Fruit fly (Drosophila melanogaster) whole organism, embryonic: ENCODE measurements around the gene tHMG1.

Experiments
- B-H2 ChIP-seq: fragments of 200-800 bp; sonication (Bioruptor generic); optimal IDR thresholded peaks from 2 replicates; lab custom pipeline; 2018; ENCODE audit warnings: missing biosample characterization, mild to moderate bottlenecking, missing genetic modification characterization
- CG12104 ChIP-seq: fragments of 200-800 bp; sonication (Bioruptor generic); optimal IDR thresholded peaks from 3 replicates; lab custom pipeline; 2016; ENCODE audit warnings: missing biosample characterization, missing genetic modification characterization
- CG12769 ChIP-seq: fragments of 200-800 bp; sonication (Bioruptor generic); optimal IDR thresholded peaks from 2 replicates; lab custom pipeline; 2019; ENCODE audit warnings: missing biosample characterization, mild to moderate bottlenecking, missing genetic modification characterization, moderate library complexity
- CG13424 ChIP-seq: fragments of 200-800 bp; sonication (Bioruptor generic); optimal IDR thresholded peaks from 2 replicates; lab custom pipeline; 2019; ENCODE audit warnings: missing biosample characterization, mild to moderate bottlenecking, missing genetic modification characterization, moderate library complexity
- CG14710 ChIP-seq: fragments of 200-800 bp; sonication (Bioruptor generic); optimal IDR thresholded peaks from 3 replicates; lab custom pipeline; 2019; ENCODE audit warnings: missing biosample characterization, mild to moderate bottlenecking, missing genetic modification characterization, moderate library complexity
- CG15269 ChIP-seq: fragments of 200-800 bp; sonication (Bioruptor generic); optimal IDR thresholded peaks from 2 replicates; lab custom pipeline; 2018; ENCODE audit warnings: missing biosample characterization, mild to moderate bottlenecking, missing genetic modification characterization, moderate library complexity
- CG17829 ChIP-seq: fragments of 200-800 bp; optimal IDR thresholded peaks from 2 replicates; lab custom pipeline; 2019; ENCODE audit warnings: missing biosample characterization, mild to moderate bottlenecking, missing genetic modification characterization, moderate library complexity
- CG18599 ChIP-seq: fragments of 200-800 bp; sonication (Bioruptor generic); optimal IDR thresholded peaks from 3 replicates; lab custom pipeline; 2017; ENCODE audit warnings: missing biosample characterization, missing genetic modification characterization, mild to moderate bottlenecking, moderate library complexity, missing genetic modification reagents
- CG18619 ChIP-seq: fragments of 200-800 bp; sonication (Bioruptor generic); optimal IDR thresholded peaks from 3 replicates; lab custom pipeline; 2017; ENCODE audit warnings: missing biosample characterization, mild to moderate bottlenecking, missing genetic modification characterization
- CG18764 ChIP-seq: fragments of 200-800 bp; sonication (Bioruptor generic); optimal IDR thresholded peaks from 3 replicates; lab custom pipeline; 2016; ENCODE audit warnings: missing biosample characterization, missing genetic modification characterization
- CG3407 ChIP-seq: fragments of 200-800 bp; sonication (Bioruptor generic); optimal IDR thresholded peaks from 2 replicates; lab custom pipeline; 2018; ENCODE audit warnings: missing biosample characterization, mild to moderate bottlenecking, missing genetic modification characterization
- CG3726 ChIP-seq: fragments of 200-800 bp; sonication (Bioruptor generic); IDR thresholded peaks from 3 replicates; pipeline ENCODE4, ENCODE4 v1.3.6; 2022; ENCODE audit warnings: missing biosample characterization, missing genetic modification characterization
- CG42726 ChIP-seq: fragments of 200-800 bp; sonication (Bioruptor generic); IDR thresholded peaks from 2 replicates; pipeline ENCODE4 v1.3.6; 2022; ENCODE audit warnings: missing biosample characterization, missing genetic modification characterization; ENCODE audit not compliant: partially characterized antibody
- CG4424 ChIP-seq: fragments of 200-800 bp; sonication (Bioruptor generic); optimal IDR thresholded peaks from 3 replicates; lab custom pipeline; 2016; ENCODE audit warnings: missing biosample characterization, missing genetic modification characterization
- CG4820 ChIP-seq: fragments of 200-800 bp; sonication (Bioruptor generic); optimal IDR thresholded peaks from 3 replicates; lab custom pipeline; 2016; ENCODE audit warnings: missing biosample characterization, missing genetic modification characterization
- CG7963 ChIP-seq: fragments of 200-800 bp; sonication (Bioruptor generic); IDR thresholded peaks from 3 replicates; pipeline ENCODE4 v1.3.6; 2022; ENCODE audit warnings: missing biosample characterization, missing genetic modification characterization; ENCODE audit not compliant: partially characterized antibody
- CG7987 ChIP-seq: fragments of 200-800 bp; sonication (Bioruptor generic); optimal IDR thresholded peaks from 2 replicates; lab custom pipeline; 2018; ENCODE audit warnings: missing biosample characterization, mild to moderate bottlenecking, missing genetic modification characterization, moderate library complexity
- CG8478 ChIP-seq: fragments of >200 bp; optimal IDR thresholded peaks from 2 replicates; lab custom pipeline; 2018
- CG8944 ChIP-seq: fragments of 200-800 bp; sonication (Bioruptor generic); optimal IDR thresholded peaks from 3 replicates; lab custom pipeline; 2016; ENCODE audit warnings: missing biosample characterization, missing genetic modification characterization
- CG9727 ChIP-seq: fragments of 200-800 bp; sonication (Bioruptor generic); optimal IDR thresholded peaks from 3 replicates; lab custom pipeline; 2017; ENCODE audit warnings: missing biosample characterization, mild to moderate bottlenecking, missing genetic modification characterization
- CG9797 ChIP-seq: fragments of 200-800 bp; sonication (Bioruptor generic); optimal IDR thresholded peaks from 3 replicates; lab custom pipeline; 2018; ENCODE audit warnings: missing biosample characterization, mild to moderate bottlenecking, missing genetic modification characterization
- Camta ChIP-seq: fragments of 200-800 bp; sonication (Bioruptor generic); optimal IDR thresholded peaks from 2 replicates; lab custom pipeline; 2016; ENCODE audit warnings: missing biosample characterization, missing genetic modification characterization
- Drgx ChIP-seq: fragments of 200-800 bp; sonication (Bioruptor generic); IDR thresholded peaks from 2 replicates; pipeline ENCODE4 v1.3.6; 2022; ENCODE audit warnings: missing biosample characterization, missing genetic modification characterization
- Gsc ChIP-seq: fragments of 200-800 bp; sonication (Bioruptor generic); IDR thresholded peaks from 2 replicates; pipeline ENCODE4 v1.3.6; 2022; ENCODE audit warnings: missing biosample characterization, missing genetic modification characterization
- H15 ChIP-seq: fragments of 200-800 bp; sonication (Bioruptor generic); IDR thresholded peaks from 3 replicates; pipeline ENCODE4 v1.3.6; 2022; ENCODE audit warnings: missing biosample characterization, missing genetic modification characterization
- Hr78 ChIP-seq, 2 experiments: fragments of 200-800 bp in 1 of 2; fragments of >200 bp in 1 of 2; sonication (Bioruptor generic) in 1 of 2; optimal IDR thresholded peaks; 2 replicates each; lab custom pipeline; 2017 to 2019; ENCODE audit warnings: missing biosample characterization in 2 of 2, missing genetic modification characterization in 2 of 2, mild to moderate bottlenecking in 1 of 2, moderate library complexity in 1 of 2
- Jarid2 ChIP-seq: fragments of 200-800 bp; sonication (Bioruptor generic); optimal IDR thresholded peaks from 3 replicates; lab custom pipeline; 2017; ENCODE audit warnings: mild to moderate bottlenecking, missing biosample characterization, missing genetic modification reagents, missing genetic modification characterization
- MTF-1 ChIP-seq: fragments of 200-800 bp; sonication (Bioruptor generic); optimal IDR thresholded peaks from 2 replicates; lab custom pipeline; 2018; ENCODE audit warnings: missing biosample characterization, mild to moderate bottlenecking, missing genetic modification characterization, borderline replicate concordance
- Trl ChIP-seq, 3 experiments: fragments of >200 bp in 2 of 3; fragments of 200-800 bp in 1 of 3; sonication (Bioruptor generic) in 1 of 3; optimal IDR thresholded peaks; 2 replicates in 1 of 3; 3 replicates in 2 of 3; lab custom pipeline; 2016 to 2017; ENCODE audit warnings: missing biosample characterization in 1 of 3, missing genetic modification characterization in 1 of 3
- Vsx1 ChIP-seq: fragments of 200-800 bp; sonication (Bioruptor generic); optimal IDR thresholded peaks from 2 replicates; lab custom pipeline; 2017; ENCODE audit warnings: missing biosample characterization, mild to moderate bottlenecking, missing genetic modification characterization, missing genetic modification reagents
- Xbp1 ChIP-seq: fragments of 200-800 bp; sonication (Bioruptor generic); optimal IDR thresholded peaks from 3 replicates; lab custom pipeline; 2016; ENCODE audit warnings: missing biosample characterization, mild to moderate bottlenecking, missing genetic modification characterization
- al ChIP-seq: fragments of 200-800 bp; sonication (Bioruptor generic); IDR thresholded peaks from 2 replicates; pipeline ENCODE4 v1.3.6; 2022; ENCODE audit warnings: missing biosample characterization, missing genetic modification characterization
- bowl ChIP-seq: fragments of 200-800 bp; sonication (Bioruptor generic); IDR thresholded peaks from 2 replicates; pipeline ENCODE4 v1.3.6; 2022; ENCODE audit warnings: missing biosample characterization, missing genetic modification characterization
- cato ChIP-seq: fragments of 200-800 bp; sonication (Bioruptor generic); optimal IDR thresholded peaks from 2 replicates; lab custom pipeline; 2016; ENCODE audit warnings: missing biosample characterization, missing genetic modification characterization, borderline replicate concordance
- ci ChIP-seq: fragments of 200-800 bp; sonication (Bioruptor generic); IDR thresholded peaks from 3 replicates; pipeline ENCODE4 v1.3.6; 2022; ENCODE audit warnings: missing biosample characterization, missing genetic modification characterization
- crol ChIP-seq: fragments of 200-800 bp; sonication (Bioruptor generic); IDR thresholded peaks from 2 replicates; pipeline ENCODE4 v1.3.6; 2022; ENCODE audit warnings: missing biosample characterization, missing genetic modification characterization
- grn ChIP-seq: fragments of 200-800 bp; sonication (Bioruptor generic); optimal IDR thresholded peaks from 3 replicates; lab custom pipeline; 2017; ENCODE audit warnings: missing biosample characterization, missing genetic modification characterization
- insv ChIP-seq, 2 experiments: fragments of 200-800 bp; sonication (Bioruptor generic); optimal IDR thresholded peaks; 3 replicates each; lab custom pipeline; 2016 to 2018; ENCODE audit warnings: missing biosample characterization in 2 of 2, missing genetic modification characterization in 2 of 2
- nerfin-2 ChIP-seq: fragments of 200-800 bp; sonication (Bioruptor generic); IDR thresholded peaks from 2 replicates; pipeline ENCODE4 v1.3.6; 2022; ENCODE audit warnings: missing biosample characterization, missing genetic modification characterization; ENCODE audit not compliant: partially characterized antibody
- rib ChIP-seq: fragments of 200-800 bp; sonication (Bioruptor generic); IDR thresholded peaks from 2 replicates; pipeline ENCODE4 v1.3.6; 2022; ENCODE audit warnings: missing biosample characterization, missing genetic modification characterization
- ro ChIP-seq: fragments of 200-800 bp; sonication (Bioruptor generic); IDR thresholded peaks from 2 replicates; pipeline ENCODE4 v1.3.6; 2022; ENCODE audit warnings: missing biosample characterization, missing genetic modification characterization
- sens ChIP-seq: fragments of 200-800 bp; sonication (Bioruptor generic); peaks from one replicate; lab custom pipeline; 2016; ENCODE audit warnings: missing biosample characterization, missing genetic modification characterization
- seq ChIP-seq: fragments of 200-800 bp; sonication (Bioruptor generic); IDR thresholded peaks from 2 replicates; pipeline ENCODE4 v1.3.6; 2022; ENCODE audit warnings: missing biosample characterization, missing genetic modification characterization
- stc ChIP-seq: fragments of 200-800 bp; sonication (Bioruptor generic); IDR thresholded peaks from 2 replicates; pipeline ENCODE4 v1.3.6; 2022; ENCODE audit warnings: missing biosample characterization, missing genetic modification characterization
- tap ChIP-seq: fragments of 200-800 bp; optimal IDR thresholded peaks from 3 replicates; lab custom pipeline; 2019; ENCODE audit warnings: missing biosample characterization, mild to moderate bottlenecking, missing genetic modification characterization, moderate library complexity
- tio ChIP-seq: fragments of 200-800 bp; sonication (Bioruptor generic); optimal IDR thresholded peaks from 2 replicates; lab custom pipeline; 2017; ENCODE audit warnings: missing biosample characterization, missing genetic modification characterization, inconsistent platforms
- trem ChIP-seq: fragments of 200-800 bp; optimal IDR thresholded peaks from 3 replicates; lab custom pipeline; 2019; ENCODE audit warnings: missing biosample characterization, mild to moderate bottlenecking, missing genetic modification characterization, moderate library complexity
- wdn ChIP-seq: fragments of 200-800 bp; sonication (Bioruptor generic); IDR thresholded peaks from 2 replicates; pipeline ENCODE4 v1.3.6; 2022; ENCODE audit warnings: missing biosample characterization, missing genetic modification characterization
- wor ChIP-seq: fragments of 200-800 bp; sonication (Bioruptor generic); IDR thresholded peaks from 2 replicates; pipeline ENCODE4 v1.3.6; 2022; ENCODE audit warnings: missing biosample characterization, missing genetic modification characterization
- zen2 ChIP-seq: fragments of 200-800 bp; sonication (Bioruptor generic); IDR thresholded peaks from 3 replicates; pipeline ENCODE4 v1.3.6; 2022; ENCODE audit warnings: missing biosample characterization, missing genetic modification characterization; ENCODE audit not compliant: partially characterized antibody

The tHMG1 gene

dm6 chr3R:22530305-22530704 is 38.7 kb downstream of the tHMG1 start, which contains the start of gene CG33099 (continued):
- TF ChIP-seq ro (no peak), Gsc (no peak), wdn (no peak), Camta (peak; percentile 16), Hr78 (GFP tag; optimal IDR thresholded peaks at IDR 0.05; lab: Kevin White, UChicago) (peak in 1 of 2 experiments; percentile 17), MTF-1 (GFP tag; lab: Kevin White, UChicago) (peak; percentile 60), grn (GFP tag; lab: Kevin White, UChicago) (peak; percentile 72), Vsx1 (GFP tag; lab: Kevin White, UChicago) (peak; percentile 34), al (GFP tag; lab: Robert Waterston, UW) (no peak), CG18764 (GFP tag; lab: Kevin White, UChicago) (no peak), nerfin-2 (GFP tag; lab: Robert Waterston, UW) (no peak), CG4820 (no peak), CG9797 (GFP tag; lab: Kevin White, UChicago) (no peak), CG3407 (peak; percentile 45), Xbp1 (GFP tag; lab: Kevin White, UChicago) (no peak), stc (GFP tag; lab: Robert Waterston, UW) (peak; percentile 46; the same call in 1 of the 2 replicates), rib (GFP tag; lab: Robert Waterston, UW) (peak; percentile 44; the same call in 1 of the 2 replicates), CG4424 (GFP tag; lab: Kevin White, UChicago) (no peak), Drgx (peak; percentile 22; the same call in 1 of the 2 replicates), tap (tag; lab: Kevin White, UChicago) (peak; percentile 4), CG9727 (GFP tag; lab: Kevin White, UChicago) (peak; percentile 60), CG42726 (GFP tag; lab: Robert Waterston, UW) (peak; percentile 47; the same call in 1 of the 2 replicates), insv (GFP tag; optimal IDR thresholded peaks at IDR 0.05; lab: Kevin White, UChicago) (peak in 1 of 2 experiments; percentile 45), ci (GFP tag; lab: Robert Waterston, UW) (peak; percentile 78), CG12769 (tag; lab: Kevin White, UChicago) (peak; percentile 19), CG17829 (tag; lab: Kevin White, UChicago) (no peak), B-H2 (peak; percentile 51), CG13424 (peak; percentile 38), CG8944 (GFP tag; lab: Kevin White, UChicago) (peak; percentile 25), CG18619 (GFP tag; lab: Kevin White, UChicago) (peak; percentile 21), tio (GFP tag; lab: Kevin White, UChicago) (no peak), cato (no peak), CG3726 (GFP tag; lab: Robert Waterston, UW) (no peak), CG15269 (tag; lab: Kevin White, UChicago) (peak; percentile 9), seq (GFP tag; lab: Robert Waterston, UW) (no peak), H15 (GFP tag; lab: Robert Waterston, UW) (no peak), sens (peak; percentile 83), CG18599 (GFP tag; lab: Kevin White, UChicago) (peak; percentile 67), bowl (0 out of 2 replicates have a peak, but pooled peaks have one; percentile 20), CG8478 (lab: Kevin White, UChicago) (no peak), Jarid2 (GFP tag; lab: Kevin White, UChicago) (peak; percentile 81), wor (no peak), trem (no peak), CG7963 (GFP tag; lab: Robert Waterston, UW) (no peak), CG14710 (tag; lab: Kevin White, UChicago) (peak; percentile 33), CG7987 (GFP tag; lab: Kevin White, UChicago) (peak; percentile 72), crol (no peak), CG12104 (GFP tag; lab: Kevin White, UChicago) (peak; percentile 20), zen2 (GFP tag; lab: Robert Waterston, UW) (no peak), Trl (optimal IDR thresholded peaks at IDR 0.05; lab: Kevin White, UChicago) (no peak), Trl (GFP tag; optimal IDR thresholded peaks at IDR 0.05; lab: Kevin White, UChicago) (no peak)
